In the genomic region with DNA sequence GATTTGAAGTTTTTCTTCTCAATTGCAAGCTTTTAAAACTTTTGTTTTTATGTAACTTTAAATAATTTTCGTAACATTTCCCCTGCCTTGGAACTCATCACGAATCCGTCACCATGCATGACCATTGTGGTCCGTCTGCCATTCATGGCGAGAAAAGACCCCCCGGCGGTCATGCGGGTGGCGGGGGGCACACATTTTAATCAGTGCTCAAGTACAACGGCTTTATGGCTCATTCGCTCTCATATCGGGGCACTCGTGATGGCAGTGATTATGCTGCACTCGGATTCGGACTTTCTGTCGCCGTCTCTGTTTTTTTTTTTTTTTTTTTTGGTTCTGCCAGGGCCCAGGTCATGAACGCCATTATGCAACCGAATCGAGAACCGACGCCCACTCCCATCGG, we compare ENCODE assay signal across 3 fruit fly cellular contexts.
TF ChIP-seq lines count a peak whose summit lies in the region.

No protein-coding gene starts in this region.

- no peak for TF ChIP-seq CTCF in whole organism, embryonic (GFP tag; optimal IDR thresholded peaks at IDR 0.05; lab: Kevin White, UChicago)

TF ChIP-seq in whole organism, embryonic, 481 proteins besides CTCF, POLR2A, EP300 and RAD21 (continues in another document):
- no peak for TF ChIP-seq CG4360 (GFP tag; IDR thresholded peaks at IDR 0.05; lab: Robert Waterston, UW)
- TF ChIP-seq CG10267 (tag; optimal IDR thresholded peaks at IDR 0.05; lab: Kevin White, UChicago), result no peak
- no peak for TF ChIP-seq CG6854 (GFP tag; optimal IDR thresholded peaks at IDR 0.05; lab: Kevin White, UChicago)
- no peak for TF ChIP-seq CG17186 (GFP tag; optimal IDR thresholded peaks at IDR 0.05; lab: Kevin White, UChicago)
- no peak for TF ChIP-seq repo (GFP tag; optimal IDR thresholded peaks at IDR 0.05; lab: Kevin White, UChicago)
- no peak for TF ChIP-seq nerfin-2 (GFP tag; IDR thresholded peaks at IDR 0.05; lab: Robert Waterston, UW; ENCODE audit: partially characterized antibody)
- TF ChIP-seq Nf-YA (GFP tag; IDR thresholded peaks at IDR 0.05; lab: Robert Waterston, UW), result no peak
- TF ChIP-seq ranshi (GFP tag; IDR thresholded peaks at IDR 0.05; lab: Robert Waterston, UW), result 0 out of 2 replicates have a peak, but pooled peaks have one; percentile 11
- no peak for TF ChIP-seq lbe (GFP tag; optimal IDR thresholded peaks at IDR 0.05; lab: Kevin White, UChicago)
- TF ChIP-seq CG9817 (tag; optimal IDR thresholded peaks at IDR 0.05; lab: Kevin White, UChicago), result no peak
- TF ChIP-seq jigr1 (GFP tag; IDR thresholded peaks at IDR 0.05; lab: Robert Waterston, UW), result no peak
- TF ChIP-seq Mrtf (GFP tag; IDR thresholded peaks at IDR 0.05; lab: Robert Waterston, UW), result no peak
- no peak for TF ChIP-seq CG11695 (GFP tag; IDR thresholded peaks at IDR 0.05; lab: Robert Waterston, UW)
- peak; percentile 21 for TF ChIP-seq gcm (GFP tag; optimal IDR thresholded peaks at IDR 0.05; lab: Kevin White, UChicago)
- peak in 1 of 2 experiments; percentile 42 for TF ChIP-seq Pdp1 (GFP tag; optimal IDR thresholded peaks at IDR 0.05; lab: Kevin White, UChicago)
- TF ChIP-seq CG15601 (tag; optimal IDR thresholded peaks at IDR 0.05; lab: Kevin White, UChicago), result no peak
- no peak for TF ChIP-seq CG31224 (GFP tag; IDR thresholded peaks at IDR 0.05; lab: Robert Waterston, UW)
- TF ChIP-seq CG8478 (optimal IDR thresholded peaks at IDR 0.05; lab: Kevin White, UChicago), result no peak
- TF ChIP-seq Oli (tag; optimal IDR thresholded peaks at IDR 0.05; lab: Kevin White, UChicago), result no peak
- no peak for TF ChIP-seq TFAM (GFP tag; optimal IDR thresholded peaks at IDR 0.05; lab: Kevin White, UChicago)
- no peak for TF ChIP-seq CG3163 (GFP tag; optimal IDR thresholded peaks at IDR 0.05; lab: Kevin White, UChicago)
- no peak for TF ChIP-seq nmo (GFP tag; optimal IDR thresholded peaks at IDR 0.05; lab: Kevin White, UChicago)
- no peak for TF ChIP-seq aop (GFP tag; IDR thresholded peaks at IDR 0.05; lab: Robert Waterston, UW)
- TF ChIP-seq lilli (GFP tag; optimal IDR thresholded peaks at IDR 0.05; lab: Kevin White, UChicago), result no peak
- no peak for TF ChIP-seq pb (GFP tag; optimal IDR thresholded peaks at IDR 0.05; lab: Kevin White, UChicago)
- no peak for TF ChIP-seq H2.0 (GFP tag; IDR thresholded peaks at IDR 0.05; lab: Robert Waterston, UW)
- TF ChIP-seq CkIIα-i1 (GFP tag; IDR thresholded peaks at IDR 0.05; lab: Robert Waterston, UW), result no peak
- TF ChIP-seq Sox100B (GFP tag; optimal IDR thresholded peaks at IDR 0.05; lab: Kevin White, UChicago), result no peak
- no peak for TF ChIP-seq gsb-n (tag; optimal IDR thresholded peaks at IDR 0.05; lab: Kevin White, UChicago)
- TF ChIP-seq CG1603 (tag; optimal IDR thresholded peaks at IDR 0.05; lab: Kevin White, UChicago), result no peak

TF ChIP-seq in whole organism, prepupa, 60 proteins besides CTCF, POLR2A, EP300 and RAD21:
- TF ChIP-seq CG8632 (GFP tag; optimal IDR thresholded peaks at IDR 0.05; lab: Kevin White, UChicago) (no peak), Eip78C (GFP tag; lab: Kevin White, UChicago) (peak; percentile 22), svp (GFP tag; lab: Kevin White, UChicago) (peak; percentile 94)

TF ChIP-seq in whole organism, wandering third instar larva, 38 proteins besides CTCF, POLR2A, EP300 and RAD21:
- TF ChIP-seq Rel (GFP tag; optimal IDR thresholded peaks at IDR 0.05; lab: Kevin White, UChicago) (no peak), Rel (tag; optimal IDR thresholded peaks at IDR 0.05; lab: Kevin White, UChicago) (peak; percentile 19), tai (GFP tag; optimal IDR thresholded peaks at IDR 0.05; lab: Kevin White, UChicago) (no peak), OdsH (GFP tag; optimal IDR thresholded peaks at IDR 0.05; lab: Kevin White, UChicago) (no peak), Jra (GFP tag; optimal IDR thresholded peaks at IDR 0.05; lab: Kevin White, UChicago) (no peak), woc (GFP tag; optimal IDR thresholded peaks at IDR 0.05; lab: Kevin White, UChicago) (no peak)
